Fruit fly (Drosophila melanogaster): ENCODE results near the gene Dlc90F.
A peak's percentile ranks its signal among the peaks of the same experiment; 100 is the strongest.

The Dlc90F gene

DNA sequence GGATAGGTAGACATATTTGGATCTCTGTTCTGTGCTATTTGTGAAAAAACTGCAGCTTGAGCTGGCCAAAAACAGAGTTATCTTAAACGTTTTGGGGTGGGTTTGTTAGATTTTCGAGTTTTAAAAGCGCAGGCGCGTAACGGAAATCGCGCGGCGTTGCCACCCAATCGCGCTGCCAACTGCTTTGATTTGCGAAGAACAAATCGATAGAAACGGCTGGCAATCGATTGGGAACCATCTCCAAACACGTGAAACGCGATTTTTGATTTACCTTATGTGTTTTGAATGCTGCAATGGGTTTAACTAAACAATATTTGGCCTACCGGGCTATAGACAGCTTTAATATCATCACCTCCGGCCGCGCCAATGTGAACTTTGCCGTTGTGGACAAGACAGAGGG lies 15.6 kb upstream of the Dlc90F start, which contains the start of the genes CG14312 and CG8064:
TSS of gene CG14312 (minus strand) at position 88 of the 400 bp plus-strand sequence.
TSS of gene CG8064 (plus strand) at position 220 of the 400 bp plus-strand sequence.
- TF ChIP-seq Pif1B (GFP tag; optimal IDR thresholded peaks at IDR 0.05) (no peak), EcR (GFP tag; optimal IDR thresholded peaks at IDR 0.05) (no peak), CG10348 (GFP tag; IDR thresholded peaks at IDR 0.05) (no peak), D1 (tag; optimal IDR thresholded peaks at IDR 0.05) (no peak), CG8301 (tag; optimal IDR thresholded peaks at IDR 0.05) (no peak), CG8159 (tag; optimal IDR thresholded peaks at IDR 0.05) (no peak), CG15710 (tag; optimal IDR thresholded peaks at IDR 0.05) (no peak), rn (GFP tag; IDR thresholded peaks at IDR 0.05) (no peak), CG17806 (tag; optimal IDR thresholded peaks at IDR 0.05) (no peak), CG4496 (GFP tag; IDR thresholded peaks at IDR 0.05) (no peak), Pif1A (GFP tag; optimal IDR thresholded peaks at IDR 0.05) (no peak), CG14655 (GFP tag; optimal IDR thresholded peaks at IDR 0.05) (no peak), CG32121 (GFP tag; IDR thresholded peaks at IDR 0.05) (no peak), CG12605 (GFP tag; IDR thresholded peaks at IDR 0.05) (no peak), Snoo (tag; optimal IDR thresholded peaks at IDR 0.05) (no peak), fd96Ca (GFP tag; IDR thresholded peaks at IDR 0.05) (no peak), gl (tag; optimal IDR thresholded peaks at IDR 0.05) (no peak), Ets98B (GFP tag; IDR thresholded peaks at IDR 0.05) (no peak), CG13204 (GFP tag; optimal IDR thresholded peaks at IDR 0.05) (no peak), CG9948 (tag; optimal IDR thresholded peaks at IDR 0.05) (no peak)

DNA sequence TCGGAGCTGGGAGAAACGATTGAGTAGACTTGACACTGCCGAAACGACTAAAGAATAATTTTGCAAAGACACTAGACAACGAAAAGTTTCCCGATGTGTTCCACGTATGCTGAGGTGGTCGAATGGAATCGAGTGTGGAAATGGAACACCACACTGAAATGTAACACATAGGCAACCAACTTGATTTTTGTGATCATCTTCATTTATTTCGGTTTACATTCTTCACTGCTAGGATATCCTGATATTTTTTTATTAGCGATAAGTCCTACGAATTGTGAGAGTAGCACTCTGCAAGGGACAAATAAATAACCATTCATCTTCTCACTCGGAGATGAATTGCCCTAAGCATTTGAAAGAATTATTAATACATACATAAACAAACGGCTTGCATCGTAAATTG lies 10.4 kb upstream of the Dlc90F start, which contains the start of gene CG7131:
TSS of gene CG7131 (minus strand) at position 101 of the 400 bp plus-strand sequence.
- TF ChIP-seq CG32121 (GFP tag; IDR thresholded peaks at IDR 0.05) (no peak), EcR (GFP tag; optimal IDR thresholded peaks at IDR 0.05) (no peak), CG8301 (tag; optimal IDR thresholded peaks at IDR 0.05) (no peak), CG14655 (GFP tag; optimal IDR thresholded peaks at IDR 0.05) (no peak)

DNA sequence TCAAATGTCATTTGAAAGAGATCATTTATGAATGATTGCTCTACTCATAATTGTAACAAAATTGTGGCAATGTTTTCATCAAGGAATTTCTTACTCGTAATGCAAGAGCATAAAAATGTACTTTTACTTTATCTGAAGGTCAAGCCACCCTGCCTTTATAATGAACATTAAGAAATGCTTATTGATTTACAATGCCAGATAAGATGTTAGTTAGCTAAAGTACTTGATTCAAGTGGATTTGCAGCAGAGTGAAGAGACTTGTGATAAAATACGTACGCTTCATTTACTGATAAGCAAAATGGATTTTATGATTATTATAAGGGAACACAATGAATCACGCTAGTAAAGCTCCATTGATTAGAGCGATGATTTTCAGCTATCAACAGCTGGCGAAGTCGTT lies 7.2 kb upstream of the Dlc90F start:
- no peak for TF ChIP-seq Ets98B (GFP tag; IDR thresholded peaks at IDR 0.05)
- no peak for TF ChIP-seq CG4496 (GFP tag; IDR thresholded peaks at IDR 0.05)
- no peak for TF ChIP-seq CG12605 (GFP tag; IDR thresholded peaks at IDR 0.05)
- TF ChIP-seq gl (tag; optimal IDR thresholded peaks at IDR 0.05) = no peak
- no peak for TF ChIP-seq Pif1B (GFP tag; optimal IDR thresholded peaks at IDR 0.05)
- TF ChIP-seq CG17806 (tag; optimal IDR thresholded peaks at IDR 0.05) = no peak
- TF ChIP-seq CG32121 (GFP tag; IDR thresholded peaks at IDR 0.05) = no peak
- no peak for TF ChIP-seq CG34367 (tag; optimal IDR thresholded peaks at IDR 0.05)
- no peak for TF ChIP-seq Snoo (tag; optimal IDR thresholded peaks at IDR 0.05)
- TF ChIP-seq CG13204 (GFP tag; optimal IDR thresholded peaks at IDR 0.05) = no peak
- no peak for TF ChIP-seq fd96Ca (GFP tag; IDR thresholded peaks at IDR 0.05)
- no peak for TF ChIP-seq D1 (tag; optimal IDR thresholded peaks at IDR 0.05)
- no peak for TF ChIP-seq CG8159 (tag; optimal IDR thresholded peaks at IDR 0.05)
- TF ChIP-seq CG9948 (tag; optimal IDR thresholded peaks at IDR 0.05) = no peak
- no peak for TF ChIP-seq CG14655 (GFP tag; optimal IDR thresholded peaks at IDR 0.05)
- TF ChIP-seq CG15710 (tag; optimal IDR thresholded peaks at IDR 0.05) = no peak
- no peak for TF ChIP-seq CG10348 (GFP tag; IDR thresholded peaks at IDR 0.05)

DNA sequence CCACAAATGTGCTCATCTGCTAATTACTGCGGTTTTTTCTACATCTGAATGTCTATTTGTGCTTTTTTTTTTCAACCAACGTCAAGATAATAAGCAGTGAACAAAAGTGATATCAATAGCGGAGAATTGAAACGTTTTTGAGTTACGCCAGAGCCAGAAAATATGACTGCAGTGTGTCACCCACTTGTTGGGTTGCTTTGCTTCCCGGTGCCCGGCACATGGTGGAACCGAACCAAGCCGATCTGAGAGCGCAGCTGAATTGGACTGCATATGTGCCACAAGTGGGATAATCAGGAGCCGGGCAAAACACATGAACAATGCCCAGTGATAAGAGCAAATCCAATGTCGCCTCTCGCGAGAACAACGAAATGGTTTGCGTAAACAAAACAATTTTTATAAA lies 6.7 kb upstream of the Dlc90F start:
- TF ChIP-seq CG13204 (GFP tag; optimal IDR thresholded peaks at IDR 0.05) (no peak), CG10348 (GFP tag; IDR thresholded peaks at IDR 0.05) (no peak)

DNA sequence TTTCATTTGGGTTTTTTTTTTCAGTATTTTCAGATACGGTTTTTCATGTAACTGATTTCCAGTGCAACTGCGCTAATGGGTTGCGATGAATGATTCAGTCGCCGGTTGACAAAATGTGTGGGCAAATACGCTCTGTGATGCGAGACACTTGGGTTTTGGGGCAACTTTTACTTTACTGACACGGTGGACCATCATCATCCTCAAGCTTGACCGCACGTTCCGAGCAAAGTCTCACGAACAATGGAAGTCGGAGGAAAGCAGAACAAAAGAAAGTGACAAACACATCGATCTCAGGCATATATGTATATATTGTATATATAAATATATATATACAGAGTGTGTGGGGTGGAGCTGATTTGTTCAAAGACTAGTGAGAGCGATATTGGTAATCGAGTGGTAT lies 4.5 kb upstream of the Dlc90F start:
- peak; percentile 36; the same call in 1 of the 3 replicates for TF ChIP-seq CG4496 (GFP tag; IDR thresholded peaks at IDR 0.05)
- TF ChIP-seq gl (tag; optimal IDR thresholded peaks at IDR 0.05) = no peak
- TF ChIP-seq CG34367 (tag; optimal IDR thresholded peaks at IDR 0.05) = no peak
- TF ChIP-seq CG15710 (tag; optimal IDR thresholded peaks at IDR 0.05) = no peak
- TF ChIP-seq rn (GFP tag; IDR thresholded peaks at IDR 0.05) = no peak
- TF ChIP-seq CG8159 (tag; optimal IDR thresholded peaks at IDR 0.05) = no peak
- TF ChIP-seq CG8301 (tag; optimal IDR thresholded peaks at IDR 0.05) = no peak
- no peak for TF ChIP-seq Pif1A (GFP tag; optimal IDR thresholded peaks at IDR 0.05)
- TF ChIP-seq D1 (tag; optimal IDR thresholded peaks at IDR 0.05) = no peak
- TF ChIP-seq CG14655 (GFP tag; optimal IDR thresholded peaks at IDR 0.05) = no peak
- TF ChIP-seq CG13204 (GFP tag; optimal IDR thresholded peaks at IDR 0.05) = no peak
- no peak for TF ChIP-seq Pif1B (GFP tag; optimal IDR thresholded peaks at IDR 0.05)
- TF ChIP-seq CG10348 (GFP tag; IDR thresholded peaks at IDR 0.05) = no peak
- TF ChIP-seq fd96Ca (GFP tag; IDR thresholded peaks at IDR 0.05) = no peak
- TF ChIP-seq EcR (GFP tag; optimal IDR thresholded peaks at IDR 0.05) = peak; percentile 9

DNA sequence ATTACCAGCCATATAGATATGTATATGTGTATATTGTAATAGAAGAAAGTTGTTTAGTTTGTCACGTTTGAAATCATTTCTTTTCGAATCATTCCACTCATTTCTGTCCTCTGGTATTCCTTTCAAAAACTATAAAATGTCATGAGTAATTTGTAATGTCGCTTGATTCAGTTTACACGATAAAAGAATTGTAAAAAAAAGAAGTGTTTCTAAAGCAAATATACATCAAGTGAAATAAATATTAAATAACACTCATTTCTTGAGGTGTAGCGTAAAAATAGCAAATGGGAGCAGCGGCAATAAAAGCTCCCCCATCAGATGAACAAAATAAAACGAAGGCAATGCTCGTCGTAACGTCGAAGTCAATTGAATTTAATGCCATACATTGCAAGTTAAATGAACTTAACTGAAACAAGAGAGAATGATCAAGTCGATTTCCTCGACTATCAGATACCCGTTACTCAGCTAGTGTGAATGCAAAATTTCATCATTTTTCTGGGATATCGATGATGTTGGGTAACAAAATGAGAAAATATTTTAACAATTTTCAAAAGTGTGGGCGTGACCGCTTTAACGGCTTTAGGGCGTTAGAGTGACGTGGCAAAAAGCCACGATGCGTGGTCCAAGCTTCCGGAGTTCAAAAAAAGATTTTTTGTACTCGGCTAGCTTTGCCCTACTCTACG lies 3.6 kb upstream of the Dlc90F start:
- TF ChIP-seq CG9948 (tag; optimal IDR thresholded peaks at IDR 0.05) (peak; percentile 41), Pif1A (GFP tag; optimal IDR thresholded peaks at IDR 0.05) (peak; percentile 46), gl (tag; optimal IDR thresholded peaks at IDR 0.05) (no peak), EcR (GFP tag; optimal IDR thresholded peaks at IDR 0.05) (peak; percentile 46), CG8301 (tag; optimal IDR thresholded peaks at IDR 0.05) (peak; percentile 48), CG14655 (GFP tag; optimal IDR thresholded peaks at IDR 0.05) (no peak), CG32121 (GFP tag; IDR thresholded peaks at IDR 0.05) (peak; percentile 55; the same call in 1 of the 2 replicates), CG15710 (tag; optimal IDR thresholded peaks at IDR 0.05) (peak; percentile 52), CG8159 (tag; optimal IDR thresholded peaks at IDR 0.05) (peak; percentile 57), rn (GFP tag; IDR thresholded peaks at IDR 0.05) (no peak), CG17806 (tag; optimal IDR thresholded peaks at IDR 0.05) (peak; percentile 39), Pif1B (GFP tag; optimal IDR thresholded peaks at IDR 0.05) (peak; percentile 1), CG12605 (GFP tag; IDR thresholded peaks at IDR 0.05) (no peak)
